Fruit fly (Drosophila melanogaster) whole organism, embryonic: ENCODE results near the gene Prp18.

Experiments used
- Antp ChIP-seq: fragments of 200-800 bp; sonication (Bioruptor generic); optimal IDR thresholded peaks from 3 replicates; lab custom pipeline; 2016; ENCODE audit warnings: missing biosample characterization, missing genetic modification characterization
- Bgb ChIP-seq: fragments of 200-800 bp; sonication (Bioruptor generic); IDR thresholded peaks from 2 replicates; pipeline ENCODE4 v1.3.6; 2022; ENCODE audit warnings: missing biosample characterization, missing genetic modification characterization; ENCODE audit not compliant: partially characterized antibody
- CG11093 ChIP-seq: fragments of 200-800 bp; sonication (Bioruptor generic); IDR thresholded peaks from 3 replicates; pipeline ENCODE4 v1.3.6; 2022; ENCODE audit warnings: missing biosample characterization, missing genetic modification characterization
- CG12391 ChIP-seq: fragments of 200-800 bp; sonication (Bioruptor generic); optimal IDR thresholded peaks from 3 replicates; lab custom pipeline; 2018; ENCODE audit warnings: missing biosample characterization, mild to moderate bottlenecking, missing genetic modification characterization, moderate library complexity
- CG13775 ChIP-seq: fragments of 200-800 bp; sonication (Bioruptor generic); optimal IDR thresholded peaks from 3 replicates; lab custom pipeline; 2017; ENCODE audit warnings: missing biosample characterization, mild to moderate bottlenecking, missing genetic modification characterization
- CG14667 ChIP-seq: fragments of 200-800 bp; sonication (Bioruptor generic); IDR thresholded peaks from 2 replicates; pipeline ENCODE4 v1.3.6; 2022; ENCODE audit warnings: missing biosample characterization, missing genetic modification characterization
- CG15479 ChIP-seq: fragments of 200-800 bp; sonication (Bioruptor generic); optimal IDR thresholded peaks from 3 replicates; lab custom pipeline; 2019; ENCODE audit warnings: missing biosample characterization, mild to moderate bottlenecking, missing genetic modification characterization, moderate library complexity
- CG16815 ChIP-seq: fragments of 200-800 bp; sonication (Bioruptor generic); optimal IDR thresholded peaks from 3 replicates; lab custom pipeline; 2017; ENCODE audit warnings: missing biosample characterization, mild to moderate bottlenecking, missing genetic modification characterization
- CG17912 ChIP-seq: fragments of 200-800 bp; sonication (Bioruptor generic); optimal IDR thresholded peaks from 2 replicates; lab custom pipeline; 2018; ENCODE audit warnings: missing biosample characterization, mild to moderate bottlenecking, missing genetic modification characterization
- CG18011 ChIP-seq: fragments of 200-800 bp; sonication (Bioruptor generic); optimal IDR thresholded peaks from 2 replicates; lab custom pipeline; 2017; ENCODE audit warnings: missing biosample characterization, missing genetic modification characterization, mild to moderate bottlenecking, moderate library complexity, missing genotype
- CG31388 ChIP-seq: fragments of 200-800 bp; sonication (Bioruptor generic); optimal IDR thresholded peaks from 2 replicates; lab custom pipeline; 2016; ENCODE audit warnings: missing biosample characterization, missing genetic modification characterization
- CG32532 ChIP-seq: fragments of 200-800 bp; sonication (Bioruptor generic); IDR thresholded peaks from 2 replicates; pipeline ENCODE4 v1.3.6; 2022; ENCODE audit warnings: missing biosample characterization, missing genetic modification characterization
- CG34224 ChIP-seq: fragments of 200-800 bp; sonication (Bioruptor generic); IDR thresholded peaks from 3 replicates; pipeline ENCODE4 v1.3.6; 2022; ENCODE audit warnings: missing biosample characterization, missing genetic modification characterization; ENCODE audit not compliant: partially characterized antibody
- CG42726 ChIP-seq: fragments of 200-800 bp; sonication (Bioruptor generic); IDR thresholded peaks from 2 replicates; pipeline ENCODE4 v1.3.6; 2022; ENCODE audit warnings: missing biosample characterization, missing genetic modification characterization; ENCODE audit not compliant: partially characterized antibody
- CG43689 ChIP-seq: fragments of 200-800 bp; sonication (Bioruptor generic); IDR thresholded peaks from 2 replicates; pipeline ENCODE4 v1.3.6; 2022; ENCODE audit warnings: missing biosample characterization, missing genetic modification characterization
- CG6765 ChIP-seq: fragments of 200-800 bp; sonication (Bioruptor generic); optimal IDR thresholded peaks from 3 replicates; lab custom pipeline; 2017; ENCODE audit warnings: missing biosample characterization, mild to moderate bottlenecking, missing genetic modification characterization
- CG7839 ChIP-seq: fragments of 200-800 bp; sonication (Bioruptor generic); optimal IDR thresholded peaks from 3 replicates; lab custom pipeline; 2018; ENCODE audit warnings: missing biosample characterization, mild to moderate bottlenecking, missing genetic modification characterization, moderate library complexity
- CG7928 ChIP-seq: fragments of 200-800 bp; sonication (Bioruptor generic); optimal IDR thresholded peaks from 2 replicates; lab custom pipeline; 2017; ENCODE audit warnings: missing biosample characterization, mild to moderate bottlenecking, missing genetic modification characterization
- CG8290 ChIP-seq, 3 experiments: fragments of 200-800 bp; sonication (Bioruptor generic); optimal IDR thresholded peaks; 2 replicates each; lab custom pipeline; 2016 to 2019; ENCODE audit warnings: missing biosample characterization in 3 of 3, missing genetic modification characterization in 3 of 3, mild to moderate bottlenecking in 2 of 3, moderate library complexity in 1 of 3
- CTCF ChIP-seq: fragments of 200-800 bp; sonication (Bioruptor generic); optimal IDR thresholded peaks from 2 replicates; lab custom pipeline; 2017; ENCODE audit warnings: missing biosample characterization, mild to moderate bottlenecking, missing genetic modification characterization, moderate library complexity
- Camta ChIP-seq: fragments of 200-800 bp; sonication (Bioruptor generic); optimal IDR thresholded peaks from 2 replicates; lab custom pipeline; 2016; ENCODE audit warnings: missing biosample characterization, missing genetic modification characterization
- Chrac-16 ChIP-seq: fragments of 200-800 bp; sonication (Bioruptor generic); optimal IDR thresholded peaks from 3 replicates; lab custom pipeline; 2016; ENCODE audit warnings: missing biosample characterization, missing genetic modification characterization
- CkIIα-i1 ChIP-seq: fragments of 200-800 bp; sonication (Bioruptor generic); IDR thresholded peaks from 2 replicates; pipeline ENCODE4 v1.3.6; 2022; ENCODE audit warnings: missing biosample characterization, missing genetic modification characterization
- CoRest ChIP-seq: fragments of 200-800 bp; sonication (Bioruptor generic); optimal IDR thresholded peaks from 3 replicates; lab custom pipeline; 2018; ENCODE audit warnings: missing biosample characterization, mild to moderate bottlenecking, missing genetic modification characterization, moderate library complexity
- D19A ChIP-seq: fragments of 200-800 bp; optimal IDR thresholded peaks from 3 replicates; lab custom pipeline; 2019; ENCODE audit warnings: missing biosample characterization, mild to moderate bottlenecking, missing genetic modification characterization, moderate library complexity
- Dek ChIP-seq: fragments of 200-800 bp; sonication (Bioruptor generic); optimal IDR thresholded peaks from 3 replicates; lab custom pipeline; 2019; ENCODE audit warnings: missing biosample characterization, mild to moderate bottlenecking, missing genetic modification characterization, moderate library complexity
- Ets97D ChIP-seq: fragments of 200-800 bp; sonication (Bioruptor generic); optimal IDR thresholded peaks from 3 replicates; lab custom pipeline; 2016; ENCODE audit warnings: missing biosample characterization, missing genetic modification characterization
- Fer1 ChIP-seq: fragments of 200-800 bp; sonication (Bioruptor generic); optimal IDR thresholded peaks from 2 replicates; lab custom pipeline; 2017; ENCODE audit warnings: missing biosample characterization, mild to moderate bottlenecking, missing genetic modification characterization
- Fer2 ChIP-seq: fragments of 200-800 bp; sonication (Bioruptor generic); optimal IDR thresholded peaks from 2 replicates; lab custom pipeline; 2018; ENCODE audit warnings: missing biosample characterization, mild to moderate bottlenecking, missing genetic modification characterization, moderate library complexity
- Max ChIP-seq: fragments of 200-800 bp; sonication (Bioruptor generic); optimal IDR thresholded peaks from 2 replicates; lab custom pipeline; 2016; ENCODE audit warnings: missing biosample characterization, mild to moderate bottlenecking, missing genetic modification characterization
- NFAT ChIP-seq: fragments of 200-800 bp; sonication (Bioruptor generic); IDR thresholded peaks from 2 replicates; pipeline ENCODE4 v1.3.6; 2022; ENCODE audit warnings: missing biosample characterization, missing genetic modification characterization
- Nf-YC ChIP-seq: fragments of 200-800 bp; optimal IDR thresholded peaks from 3 replicates; lab custom pipeline; 2019; ENCODE audit warnings: missing biosample characterization, mild to moderate bottlenecking, missing genetic modification characterization, moderate library complexity
- Taf1 ChIP-seq: fragments of 200-800 bp; sonication (Bioruptor generic); IDR thresholded peaks from 2 replicates; pipeline ENCODE4 v1.3.6; 2022; ENCODE audit warnings: missing biosample characterization, missing genetic modification characterization
- bsh ChIP-seq, 2 experiments: fragments of 200-800 bp; sonication (Bioruptor generic); optimal IDR thresholded peaks; 2 replicates each; lab custom pipeline; 2017 to 2018; ENCODE audit warnings: mild to moderate bottlenecking in 2 of 2, missing biosample characterization in 2 of 2, missing genetic modification characterization in 2 of 2, moderate library complexity in 1 of 2
- caup ChIP-seq: fragments of 200-800 bp; sonication (Bioruptor generic); optimal IDR thresholded peaks from 3 replicates; lab custom pipeline; 2017; ENCODE audit warnings: missing biosample characterization, mild to moderate bottlenecking, missing genetic modification characterization, moderate library complexity; ENCODE audit not compliant: severe bottlenecking
- corto ChIP-seq: fragments of 200-800 bp; sonication (Bioruptor generic); optimal IDR thresholded peaks from 2 replicates; lab custom pipeline; 2016; ENCODE audit warnings: missing biosample characterization, mild to moderate bottlenecking, missing genetic modification characterization, moderate library complexity
- crc ChIP-seq: fragments of 200-800 bp; sonication (Bioruptor generic); optimal IDR thresholded peaks from 2 replicates; lab custom pipeline; 2016; ENCODE audit warnings: missing biosample characterization, missing genetic modification characterization
- emc ChIP-seq: fragments of 200-800 bp; sonication (Bioruptor generic); optimal IDR thresholded peaks from 2 replicates; lab custom pipeline; 2016; ENCODE audit warnings: missing biosample characterization, missing genetic modification characterization
- ftz-f1 ChIP-seq: fragments of 200-800 bp; sonication (Bioruptor generic); optimal IDR thresholded peaks from 2 replicates; lab custom pipeline; 2016; ENCODE audit warnings: missing biosample characterization, missing genetic modification characterization
- hbn ChIP-seq: fragments of 200-800 bp; sonication (Bioruptor generic); IDR thresholded peaks from 2 replicates; pipeline ENCODE4 v1.3.6; 2022; ENCODE audit warnings: missing biosample characterization, missing genetic modification characterization; ENCODE audit not compliant: partially characterized antibody
- jing ChIP-seq: fragments of 200-800 bp; sonication (Bioruptor generic); optimal IDR thresholded peaks from 2 replicates; lab custom pipeline; 2018; ENCODE audit warnings: missing biosample characterization, mild to moderate bottlenecking, missing genetic modification characterization
- lola ChIP-seq, 3 experiments: fragments of >200 bp in 2 of 3; fragments of 200-800 bp in 1 of 3; sonication (Bioruptor generic) in 1 of 3; optimal IDR thresholded peaks; 2 replicates each; lab custom pipeline; 2017 to 2019; ENCODE audit warnings: missing biosample characterization in 3 of 3, missing genetic modification characterization in 3 of 3, mild to moderate bottlenecking in 1 of 3, moderate library complexity in 1 of 3
- prd ChIP-seq, 3 experiments: fragments of >200 bp in 2 of 3; fragments of 200-800 bp in 1 of 3; sonication (Bioruptor generic) in 1 of 3; optimal IDR thresholded peaks in 2 of 3; IDR thresholded peaks in 1 of 3; 2 replicates in 2 of 3; 3 replicates in 1 of 3; pipeline versions ENCODE4 v1.3.6 to Lab custom; 2017 to 2022; ENCODE audit warnings: missing biosample characterization in 1 of 3, missing genetic modification characterization in 1 of 3
- rib ChIP-seq: fragments of 200-800 bp; sonication (Bioruptor generic); IDR thresholded peaks from 2 replicates; pipeline ENCODE4 v1.3.6; 2022; ENCODE audit warnings: missing biosample characterization, missing genetic modification characterization
- slp2 ChIP-seq: fragments of 200-800 bp; sonication (Bioruptor generic); optimal IDR thresholded peaks from 2 replicates; lab custom pipeline; 2016; ENCODE audit warnings: missing biosample characterization, missing genetic modification characterization
- so ChIP-seq: fragments of 200-800 bp; sonication (Bioruptor generic); IDR thresholded peaks from 3 replicates; pipeline ENCODE4 v1.3.6; 2022; ENCODE audit warnings: missing biosample characterization, missing genetic modification characterization
- sr ChIP-seq: fragments of 200-800 bp; sonication (Bioruptor generic); IDR thresholded peaks from 3 replicates; pipeline ENCODE4 v1.3.6; 2022; ENCODE audit warnings: missing biosample characterization, missing genetic modification characterization
- sug ChIP-seq: fragments of 200-800 bp; optimal IDR thresholded peaks from 2 replicates; lab custom pipeline; 2019; ENCODE audit warnings: missing biosample characterization, mild to moderate bottlenecking, missing genetic modification characterization, moderate library complexity
- zf30C ChIP-seq: fragments of 200-800 bp; sonication (Bioruptor generic); optimal IDR thresholded peaks from 3 replicates; lab custom pipeline; 2018; ENCODE audit warnings: missing biosample characterization, mild to moderate bottlenecking, missing genetic modification characterization

Gene Prp18

dm6 chr3R:19028758-19029157 is 2.3 kb downstream of the Prp18 start, which contains the start of the genes GatA and P5cr (continued):
- TF ChIP-seq Ets97D (GFP tag; lab: Kevin White, UChicago) (peak; percentile 38), emc (GFP tag; lab: Kevin White, UChicago) (peak; percentile 77), CG12391 (tag; lab: Kevin White, UChicago) (peak; percentile 74), CG34224 (GFP tag; lab: Robert Waterston, UW) (no peak; the same call in 2 of the 3 replicates), CkIIα-i1 (GFP tag; lab: Robert Waterston, UW) (no peak), CG17912 (GFP tag; lab: Kevin White, UChicago) (peak; percentile 47), prd (optimal IDR thresholded peaks at IDR 0.05; lab: Kevin White, UChicago) (no peak), prd (GFP tag; IDR thresholded peaks at IDR 0.05; lab: Robert Waterston, UW) (peak; percentile 84), jing (GFP tag; lab: Kevin White, UChicago) (peak; percentile 26), slp2 (peak; percentile 76), CG7928 (peak; percentile 51), CG31388 (GFP tag; lab: Kevin White, UChicago) (no peak), CG42726 (peak; percentile 43; the same call in 1 of the 2 replicates), CG13775 (GFP tag; lab: Kevin White, UChicago) (peak; percentile 56), CG11093 (GFP tag; lab: Robert Waterston, UW) (no peak; the same call in 2 of the 3 replicates), so (GFP tag; lab: Robert Waterston, UW) (no peak), hbn (GFP tag; lab: Robert Waterston, UW) (no peak), CG32532 (GFP tag; lab: Robert Waterston, UW) (peak; percentile 94), CG18011 (GFP tag; lab: Kevin White, UChicago) (peak; percentile 70), CG6765 (GFP tag; lab: Kevin White, UChicago) (peak; percentile 70), Fer2 (tag; lab: Kevin White, UChicago) (peak; percentile 68), D19A (tag; lab: Kevin White, UChicago) (no peak), CTCF (GFP tag; lab: Kevin White, UChicago) (peak; percentile 6), CG15479 (no peak), CoRest (tag; lab: Kevin White, UChicago) (peak; percentile 65), NFAT (GFP tag; lab: Robert Waterston, UW) (peak; percentile 97), ftz-f1 (GFP tag; lab: Kevin White, UChicago) (peak; percentile 28), CG8290 (GFP tag; optimal IDR thresholded peaks at IDR 0.05; lab: Kevin White, UChicago) (no peak), CG8290 (tag; optimal IDR thresholded peaks at IDR 0.05; lab: Kevin White, UChicago) (peak in 1 of 2 experiments; percentile 98), Taf1 (peak; percentile 56; the same call in 1 of the 2 replicates), Nf-YC (tag; lab: Kevin White, UChicago) (peak; percentile 23), bsh (GFP tag; optimal IDR thresholded peaks at IDR 0.05; lab: Kevin White, UChicago) (peak; percentile 51 to 69), CG14667 (GFP tag; lab: Robert Waterston, UW) (peak; percentile 57), Camta (GFP tag; lab: Kevin White, UChicago) (peak; percentile 36), crc (GFP tag; lab: Kevin White, UChicago) (peak; percentile 53), corto (GFP tag; lab: Kevin White, UChicago) (no peak), Dek (tag; lab: Kevin White, UChicago) (peak; percentile 84), CG7839 (peak; percentile 80), rib (GFP tag; lab: Robert Waterston, UW) (peak; percentile 80), Fer1 (peak; percentile 81), CG43689 (GFP tag; lab: Robert Waterston, UW) (no peak; the same call in 1 of the 2 replicates), zf30C (GFP tag; lab: Kevin White, UChicago) (no peak), Max (no peak), sug (tag; lab: Kevin White, UChicago) (peak; percentile 82), CG16815 (GFP tag; lab: Kevin White, UChicago) (peak; percentile 61), Chrac-16 (peak; percentile 78), Bgb (peak; percentile 11; the same call in 1 of the 2 replicates), Antp (peak; percentile 93), caup (GFP tag; lab: Kevin White, UChicago) (peak; percentile 78), sr (GFP tag; lab: Robert Waterston, UW) (peak; percentile 69), lola (GFP tag; optimal IDR thresholded peaks at IDR 0.05; lab: Kevin White, UChicago) (no peak)
